Fruit fly (Drosophila melanogaster) whole organism, embryonic: Measurements from ENCODE around the gene CG11449.

ENCODE experiments used
- Abd-B ChIP-seq: fragments of 200-800 bp; sonication (Bioruptor generic); optimal IDR thresholded peaks from 2 replicates; lab custom pipeline; 2018; ENCODE audit warnings: missing biosample characterization, mild to moderate bottlenecking, missing genetic modification characterization, moderate library complexity
- CG10321 ChIP-seq: fragments of 200-800 bp; sonication (Bioruptor generic); IDR thresholded peaks from 2 replicates; pipeline ENCODE4 v1.3.6; 2022; ENCODE audit warnings: missing biosample characterization, missing genetic modification characterization
- CG10565 ChIP-seq: fragments of 200-800 bp; sonication (Bioruptor generic); optimal IDR thresholded peaks from 3 replicates; lab custom pipeline; 2016; ENCODE audit warnings: missing biosample characterization, mild to moderate bottlenecking, missing genetic modification characterization
- CG12155 ChIP-seq: fragments of 200-800 bp; sonication (Bioruptor generic); optimal IDR thresholded peaks from 3 replicates; lab custom pipeline; 2016; ENCODE audit warnings: missing biosample characterization, missing genetic modification characterization
- CG18764 ChIP-seq: fragments of 200-800 bp; sonication (Bioruptor generic); optimal IDR thresholded peaks from 3 replicates; lab custom pipeline; 2016; ENCODE audit warnings: missing biosample characterization, missing genetic modification characterization
- CG3726 ChIP-seq: fragments of 200-800 bp; sonication (Bioruptor generic); IDR thresholded peaks from 3 replicates; pipeline ENCODE4, ENCODE4 v1.3.6; 2022; ENCODE audit warnings: missing biosample characterization, missing genetic modification characterization
- Dad ChIP-seq: fragments of 200-800 bp; sonication (Bioruptor generic); optimal IDR thresholded peaks from 3 replicates; lab custom pipeline; 2016; ENCODE audit warnings: missing biosample characterization, missing genetic modification characterization
- Pdp1 ChIP-seq, 2 experiments: fragments of 200-800 bp; sonication (Bioruptor generic); optimal IDR thresholded peaks; 3 replicates each; lab custom pipeline; 2016; ENCODE audit warnings: missing biosample characterization in 2 of 2, missing genetic modification characterization in 2 of 2, mild to moderate bottlenecking in 1 of 2, moderate library complexity in 1 of 2
- zen ChIP-seq: fragments of 200-800 bp; sonication (Bioruptor generic); optimal IDR thresholded peaks from 3 replicates; lab custom pipeline; 2018; ENCODE audit warnings: missing biosample characterization, mild to moderate bottlenecking, missing genetic modification characterization, moderate library complexity

DNA sequence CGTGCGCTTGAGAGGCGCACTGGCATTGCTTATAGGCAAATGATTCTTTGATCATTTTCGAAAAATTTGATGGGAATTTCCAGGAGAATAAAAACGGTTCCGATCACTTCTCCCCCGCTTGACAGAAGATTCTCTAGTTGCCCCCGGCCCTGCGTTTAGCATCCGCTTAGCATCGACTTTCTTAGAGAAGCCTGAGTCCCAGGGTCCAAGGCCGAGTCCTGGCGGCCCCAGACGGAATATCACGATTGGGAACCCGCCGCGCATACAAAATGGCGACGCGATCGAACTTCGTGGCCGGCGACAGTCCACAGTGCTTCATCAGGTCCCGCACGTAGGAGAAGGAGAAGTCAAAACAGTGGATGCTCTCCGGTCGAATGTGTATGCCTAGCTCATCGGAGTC is 49.6 kb downstream of the CG11449 start, which contains the start of gene CG43331:
- TF ChIP-seq CG18764 (no peak), CG10565 (GFP tag; lab: Kevin White, UChicago) (no peak), Abd-B (GFP tag; lab: Kevin White, UChicago) (no peak), Dad (GFP tag; lab: Kevin White, UChicago) (no peak), CG10321 (GFP tag; lab: Robert Waterston, UW) (no peak), CG12155 (GFP tag; lab: Kevin White, UChicago) (no peak), CG3726 (GFP tag; lab: Robert Waterston, UW) (no peak), Pdp1 (GFP tag; optimal IDR thresholded peaks at IDR 0.05; lab: Kevin White, UChicago) (no peak), zen (tag; lab: Kevin White, UChicago) (no peak)
